Fruit fly (Drosophila melanogaster): ENCODE results near the gene Hsc70-2.

Gene Hsc70-2

dm6 chr3R:13068022-13068421 is 23.5 kb downstream of the Hsc70-2 start (continued):
- TF ChIP-seq CG13624 (GFP tag; optimal IDR thresholded peaks at IDR 0.05) = peak; percentile 44
- TF ChIP-seq CG7357 (GFP tag; IDR thresholded peaks at IDR 0.05) = 0 out of 3 replicates have a peak, but pooled peaks have one; percentile 19
- peak; percentile 94 for TF ChIP-seq BtbVII (GFP tag; optimal IDR thresholded peaks at IDR 0.05)
- peak; percentile 96 for TF ChIP-seq tap (tag; optimal IDR thresholded peaks at IDR 0.05)
- no peak for TF ChIP-seq aop (GFP tag; IDR thresholded peaks at IDR 0.05)
- peak; percentile 58 for TF ChIP-seq Hey (tag; optimal IDR thresholded peaks at IDR 0.05)
- TF ChIP-seq en (GFP tag; optimal IDR thresholded peaks at IDR 0.05) = peak; percentile 73
- TF ChIP-seq CG8924 (tag; optimal IDR thresholded peaks at IDR 0.05) = peak; percentile 83
- TF ChIP-seq Meics (GFP tag; optimal IDR thresholded peaks at IDR 0.05) = peak; percentile 80
- TF ChIP-seq shn (GFP tag; optimal IDR thresholded peaks at IDR 0.05) = peak; percentile 14
- TF ChIP-seq YL-1 (GFP tag; optimal IDR thresholded peaks at IDR 0.05) = peak; percentile 45
- peak; percentile 73 for TF ChIP-seq slou (GFP tag; optimal IDR thresholded peaks at IDR 0.05)
- no peak for TF ChIP-seq vfl (GFP tag; optimal IDR thresholded peaks at IDR 0.05)
- TF ChIP-seq dm (GFP tag; optimal IDR thresholded peaks at IDR 0.05) = peak; percentile 1
- peak; percentile 83 for TF ChIP-seq Hmr (GFP tag; optimal IDR thresholded peaks at IDR 0.05)
- peak; percentile 76 for TF ChIP-seq schlank (tag; optimal IDR thresholded peaks at IDR 0.05)
- peak; percentile 82 for TF ChIP-seq Jarid2 (GFP tag; optimal IDR thresholded peaks at IDR 0.05)
- peak; percentile 87 for TF ChIP-seq ac (GFP tag; optimal IDR thresholded peaks at IDR 0.05)
- peak; percentile 81 for TF ChIP-seq repo (GFP tag; optimal IDR thresholded peaks at IDR 0.05)
- TF ChIP-seq CHES-1-like (GFP tag; optimal IDR thresholded peaks at IDR 0.05) = peak; percentile 60
- no peak for TF ChIP-seq Adf1 (GFP tag; IDR thresholded peaks at IDR 0.05)
- no peak for TF ChIP-seq CG14667 (GFP tag; IDR thresholded peaks at IDR 0.05)
- peak; percentile 76 for TF ChIP-seq CG17829 (tag; optimal IDR thresholded peaks at IDR 0.05)
- TF ChIP-seq CG34376 (GFP tag; optimal IDR thresholded peaks at IDR 0.05) = no peak
- peak; percentile 72 for TF ChIP-seq Bdp1 (GFP tag; optimal IDR thresholded peaks at IDR 0.05)
- TF ChIP-seq nerfin-1 (tag; optimal IDR thresholded peaks at IDR 0.05) = peak; percentile 94
- TF ChIP-seq onecut (GFP tag; IDR thresholded peaks at IDR 0.05) = peak; percentile 85
- peak; percentile 94 for TF ChIP-seq salm (tag; optimal IDR thresholded peaks at IDR 0.05)
- TF ChIP-seq CG10959 (GFP tag; IDR thresholded peaks at IDR 0.05) = peak; percentile 75
- 0 out of 3 replicates have a peak, but pooled peaks have one; percentile 28 for TF ChIP-seq CG6791 (GFP tag; IDR thresholded peaks at IDR 0.05; ENCODE audit: partially characterized antibody)
- TF ChIP-seq grau (tag; optimal IDR thresholded peaks at IDR 0.05) = peak; percentile 64
- TF ChIP-seq crol (GFP tag; IDR thresholded peaks at IDR 0.05) = peak; percentile 65
- TF ChIP-seq HLH3B (GFP tag; IDR thresholded peaks at IDR 0.05) = peak; percentile 83
- peak; percentile 49; the same call in 2 of the 3 replicates for TF ChIP-seq dysf (GFP tag; IDR thresholded peaks at IDR 0.05)
- peak; percentile 68 for TF ChIP-seq bigmax (GFP tag; optimal IDR thresholded peaks at IDR 0.05)
- TF ChIP-seq tio (GFP tag; optimal IDR thresholded peaks at IDR 0.05) = peak; percentile 69
- TF ChIP-seq btn (GFP tag; optimal IDR thresholded peaks at IDR 0.05) = peak; percentile 84
- peak; percentile 14 for TF ChIP-seq CG4617 (GFP tag; optimal IDR thresholded peaks at IDR 0.05; ENCODE audit: borderline replicate concordance)
- peak; percentile 88 for TF ChIP-seq NC2β (GFP tag; optimal IDR thresholded peaks at IDR 0.05)
- peak; percentile 70 for TF ChIP-seq CG4328 (GFP tag; optimal IDR thresholded peaks at IDR 0.05)
- peak; percentile 27 for TF ChIP-seq Ets97D (GFP tag; optimal IDR thresholded peaks at IDR 0.05)
- peak; percentile 97 for TF ChIP-seq Vsx1 (GFP tag; optimal IDR thresholded peaks at IDR 0.05)
- peak; percentile 76 for TF ChIP-seq CG15514 (GFP tag; optimal IDR thresholded peaks at IDR 0.05)
- peak; percentile 21 for TF ChIP-seq jumu (GFP tag; optimal IDR thresholded peaks at IDR 0.05)
- TF ChIP-seq CG31388 (GFP tag; optimal IDR thresholded peaks at IDR 0.05) = peak; percentile 44
- TF ChIP-seq zen2 (GFP tag; IDR thresholded peaks at IDR 0.05; ENCODE audit: partially characterized antibody) = no peak
- TF ChIP-seq sd (tag; optimal IDR thresholded peaks at IDR 0.05) = no peak
- peak; percentile 73 for TF ChIP-seq CG3065 (GFP tag; optimal IDR thresholded peaks at IDR 0.05)
- no peak for TF ChIP-seq Lpt (GFP tag; optimal IDR thresholded peaks at IDR 0.05)
- TF ChIP-seq CG4707 (GFP tag; optimal IDR thresholded peaks at IDR 0.05) = peak; percentile 90
- peak; percentile 26 for TF ChIP-seq mam (GFP tag; optimal IDR thresholded peaks at IDR 0.05)

Data from whole organism, embryonic.